Worm (Caenorhabditis elegans): ENCODE data around the gene rabx-5.

rabx-5 gene

ce11 chrIII:10615166-10615565 lies 10.0 kb downstream of the rabx-5 start, which contains the start of gene mrpl-22:
Gene mrpl-22 (plus strand): TSS chrIII:10615466.
- TF ChIP-seq lin-35 (GFP tag; optimal IDR thresholded peaks at IDR 0.05) (peak in 1 of 3 experiments; percentile 16), Y56A3A.18 (GFP tag; IDR thresholded peaks at IDR 0.05) (no peak), nhr-80 (tag; optimal IDR thresholded peaks at IDR 0.05) (no peak), F37B4.10 (GFP tag; IDR thresholded peaks at IDR 0.05) (no peak)

DNA sequence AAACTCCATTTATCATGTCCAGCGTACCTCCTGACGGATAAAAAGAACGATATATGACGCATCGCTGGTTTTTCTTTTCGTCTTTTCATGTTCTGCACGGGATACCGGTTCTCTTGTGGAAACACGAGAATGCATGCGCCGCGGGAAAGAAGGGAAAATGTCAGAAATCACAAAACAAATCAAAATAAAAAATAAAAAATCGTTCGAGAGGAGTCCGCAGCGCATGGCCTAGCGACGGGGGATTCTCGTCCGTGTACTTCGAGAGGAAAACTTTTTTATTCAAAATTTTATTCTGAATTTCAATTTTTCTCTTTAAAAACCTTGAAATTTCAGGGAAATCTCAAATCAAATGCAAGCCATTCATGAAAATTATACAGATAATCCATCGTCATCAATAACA lies 16.1 kb downstream of the rabx-5 start, which contains the start of the genes lron-10 and hpr-9:
Gene lron-10, minus strand, starts transcription at position 162 of the 400 bp plus-strand sequence.
Gene hpr-9, plus strand, starts transcription at position 344 of the 400 bp plus-strand sequence.
- TF ChIP-seq bed-2 (GFP tag; IDR thresholded peaks at IDR 0.05) (peak; percentile 82; the same call in 1 of the 2 replicates), atf-7 (tag; optimal IDR thresholded peaks at IDR 0.05) (peak; percentile 3), egl-18 (GFP tag; IDR thresholded peaks at IDR 0.05) (0 out of 2 replicates have a peak, but pooled peaks have one; percentile 23), die-1 (tag; optimal IDR thresholded peaks at IDR 0.05) (peak; percentile 1), Y95B8A.8 (GFP tag; IDR thresholded peaks at IDR 0.05) (peak; percentile 48; the same call in 1 of the 2 replicates), him-1 (tag; optimal IDR thresholded peaks at IDR 0.05) (peak; percentile 58), bed-1 (GFP tag; IDR thresholded peaks at IDR 0.05) (peak; percentile 86; the same call in 1 of the 2 replicates), lsl-1 (GFP tag; optimal IDR thresholded peaks at IDR 0.05) (peak; percentile 53), tlf-1 (GFP tag; optimal IDR thresholded peaks at IDR 0.05) (peak; percentile 50), T07F8.4 (tag; optimal IDR thresholded peaks at IDR 0.05) (no peak), egrh-3 (GFP tag; IDR thresholded peaks at IDR 0.05) (no peak; the same call in 1 of the 2 replicates), ccch-3 (GFP tag; optimal IDR thresholded peaks at IDR 0.05) (peak; percentile 6), ztf-28 (GFP tag; IDR thresholded peaks at IDR 0.05) (0 out of 2 replicates have a peak, but pooled peaks have one; percentile 58), tbx-9 (tag; optimal IDR thresholded peaks at IDR 0.05; ENCODE audit: borderline replicate concordance) (no peak), snpc-1.1 (tag; optimal IDR thresholded peaks at IDR 0.05; ENCODE audit: insufficient read depth) (no peak), akir-1 (GFP tag; optimal IDR thresholded peaks at IDR 0.05) (no peak), lin-26 (GFP tag; IDR thresholded peaks at IDR 0.05) (peak; percentile 53; the same call in 1 of the 2 replicates), ama-1 (optimal IDR thresholded peaks at IDR 0.05) (no peak), ama-1 (GFP tag; optimal IDR thresholded peaks at IDR 0.05) (no peak), F52B5.7 (tag; optimal IDR thresholded peaks at IDR 0.05) (no peak), C06A6.2 (GFP tag; conservative IDR thresholded peaks at IDR 0.05) (peak; percentile 46; the same call in 1 of the 2 replicates), athp-1 (tag; optimal IDR thresholded peaks at IDR 0.05) (peak; percentile 80), madf-8 (GFP tag; conservative IDR thresholded peaks at IDR 0.05) (peak; percentile 39), lin-35 (GFP tag; optimal IDR thresholded peaks at IDR 0.05) (peak in 1 of 3 experiments; percentile 73), ceh-27 (GFP tag; optimal IDR thresholded peaks at IDR 0.05) (peak; percentile 77), F33H1.4 (GFP tag; IDR thresholded peaks at IDR 0.05) (peak; percentile 67), lir-1 (GFP tag; conservative IDR thresholded peaks at IDR 0.05) (peak; percentile 84), rpc-1 (optimal IDR thresholded peaks at IDR 0.05) (no peak), rpc-1 (tag; optimal IDR thresholded peaks at IDR 0.05) (no peak), tbp1 (GFP tag; optimal IDR thresholded peaks at IDR 0.05) (peak; percentile 54), F10E7.11 (tag; optimal IDR thresholded peaks at IDR 0.05) (no peak), sea-2 (GFP tag; IDR thresholded peaks at IDR 0.05) (0 out of 2 replicates have a peak, but pooled peaks have one; percentile 31), Y53G8AR.9 (GFP tag; conservative IDR thresholded peaks at IDR 0.05) (peak; percentile 73; the same call in 1 of the 2 replicates), B0261.1 (tag; optimal IDR thresholded peaks at IDR 0.05) (peak; percentile 12), F55B11.4 (tag; optimal IDR thresholded peaks at IDR 0.05; ENCODE audit: borderline replicate concordance, insufficient read depth) (no peak), F57C9.4 (tag; optimal IDR thresholded peaks at IDR 0.05) (no peak), hmg-1.2 (GFP tag; IDR thresholded peaks at IDR 0.05) (0 out of 2 replicates have a peak, but pooled peaks have one; percentile 30), madf-10 (tag; optimal IDR thresholded peaks at IDR 0.05) (peak; percentile 73), C17E4.6 (GFP tag; IDR thresholded peaks at IDR 0.05) (0 out of 2 replicates have a peak, but pooled peaks have one; percentile 64), nfyb-1 (GFP tag; IDR thresholded peaks at IDR 0.05) (peak; percentile 58), ceh-79 (tag; optimal IDR thresholded peaks at IDR 0.05) (no peak), cebp-1 (GFP tag; IDR thresholded peaks at IDR 0.05) (no peak), cebp-1 (tag; optimal IDR thresholded peaks at IDR 0.05) (peak; percentile 63), K12H6.12 (tag; optimal IDR thresholded peaks at IDR 0.05) (peak; percentile 71)
